Worm (Caenorhabditis elegans) whole organism, late embryonic: ENCODE data around the gene cab-1.

Experiments used
- C38D4.7 ChIP-seq: fragments of 200-800 bp; sonication (Bioruptor generic); optimal IDR thresholded peaks from 2 replicates; lab custom pipeline; 2018; ENCODE audit warnings: mild to moderate bottlenecking, missing genetic modification characterization, moderate library complexity, missing compliant biosample characterization
- K02D7.2 ChIP-seq: sonication (generic microtip); optimal IDR thresholded peaks from 2 replicates; lab custom pipeline; 2017; ENCODE audit warnings: mild to moderate bottlenecking, missing genetic modification characterization, missing compliant biosample characterization
- K09A11.1 ChIP-seq: sonication (generic microtip); optimal IDR thresholded peaks from 2 replicates; lab custom pipeline; 2017; ENCODE audit warnings: antibody characterized with exemption, mild to moderate bottlenecking, missing genetic modification characterization, missing compliant biosample characterization; ENCODE audit not compliant: insufficient read depth
- ahr-1 ChIP-seq: sonication (generic microtip); optimal IDR thresholded peaks from 2 replicates; lab custom pipeline; 2016; ENCODE audit warnings: missing genetic modification characterization, missing compliant biosample characterization
- ama-1 ChIP-seq: fragments of 150-350 bp; optimal IDR thresholded peaks from 2 replicates; lab custom pipeline; 2014
- ceh-18 ChIP-seq: sonication (generic microtip); optimal IDR thresholded peaks from 2 replicates; lab custom pipeline; 2016; ENCODE audit warnings: missing genetic modification characterization, missing compliant biosample characterization
- ceh-2 ChIP-seq: sonication (generic microtip); optimal IDR thresholded peaks from 2 replicates; lab custom pipeline; 2016; ENCODE audit warnings: missing genotype, missing genetic modification characterization, missing compliant biosample characterization
- ceh-24 ChIP-seq: sonication (generic microtip); optimal IDR thresholded peaks from 2 replicates; lab custom pipeline; 2016; ENCODE audit warnings: mild to moderate bottlenecking, missing genetic modification characterization, missing compliant biosample characterization
- ceh-45 ChIP-seq: fragments of 200-800 bp; sonication (Bioruptor generic); IDR thresholded peaks from 2 replicates; pipeline ENCODE4 v1.3.6; 2022; ENCODE audit warnings: missing genetic modification reagents, missing genetic modification characterization, missing compliant biosample characterization
- ceh-48 ChIP-seq: sonication (generic microtip); optimal IDR thresholded peaks from 2 replicates; lab custom pipeline; 2016; ENCODE audit warnings: missing genetic modification characterization, inconsistent platforms, missing compliant biosample characterization
- ceh-6 ChIP-seq: fragments of 200-800 bp; sonication (Bioruptor generic); optimal IDR thresholded peaks from 2 replicates; lab custom pipeline; 2018; ENCODE audit warnings: mild to moderate bottlenecking, missing genetic modification characterization, missing compliant biosample characterization
- ceh-9 ChIP-seq: sonication (generic microtip); optimal IDR thresholded peaks from 2 replicates; lab custom pipeline; 2016; ENCODE audit warnings: mild to moderate bottlenecking, missing genetic modification characterization, inconsistent platforms, missing compliant biosample characterization
- dmd-4 ChIP-seq: sonication (generic microtip); optimal IDR thresholded peaks from 2 replicates; lab custom pipeline; 2016; ENCODE audit warnings: borderline replicate concordance, missing genetic modification characterization, missing compliant biosample characterization
- dve-1 ChIP-seq: sonication (generic microtip); optimal IDR thresholded peaks from 2 replicates; lab custom pipeline; 2017; ENCODE audit warnings: antibody characterized with exemption, mild to moderate bottlenecking, missing genetic modification characterization, missing compliant biosample characterization
- ets-4 ChIP-seq: sonication (generic microtip); optimal IDR thresholded peaks from 2 replicates; lab custom pipeline; 2016; ENCODE audit warnings: missing genetic modification characterization, missing compliant biosample characterization
- fax-1 ChIP-seq: sonication (generic microtip); optimal IDR thresholded peaks from 2 replicates; lab custom pipeline; 2016; ENCODE audit warnings: missing genotype, missing genetic modification characterization, missing compliant biosample characterization
- fkh-10 ChIP-seq: fragments of 150-350 bp; optimal IDR thresholded peaks from 2 replicates; lab custom pipeline; 2014; ENCODE audit warnings: missing biosample characterization, missing genetic modification reagents, missing genetic modification characterization
- hlh-13 ChIP-seq: fragments of 200-800 bp; sonication (Bioruptor generic); optimal IDR thresholded peaks from 2 replicates; lab custom pipeline; 2018; ENCODE audit warnings: mild to moderate bottlenecking, missing genetic modification characterization, missing compliant biosample characterization
- hlh-30 ChIP-seq: sonication (generic microtip); optimal IDR thresholded peaks from 2 replicates; lab custom pipeline; 2017; ENCODE audit warnings: antibody characterized with exemption, missing genetic modification characterization, missing compliant biosample characterization; ENCODE audit not compliant: insufficient read depth
- hlh-6 ChIP-seq: sonication (generic microtip); optimal IDR thresholded peaks from 2 replicates; lab custom pipeline; 2016; ENCODE audit warnings: missing genotype, missing genetic modification characterization, missing compliant biosample characterization
- lin-11 ChIP-seq: fragments of 200-800 bp; sonication (Bioruptor generic); optimal IDR thresholded peaks from 2 replicates; lab custom pipeline; 2018; ENCODE audit warnings: mild to moderate bottlenecking, missing genetic modification characterization, missing compliant biosample characterization
- nfya-1 ChIP-seq: sonication (generic microtip); optimal IDR thresholded peaks from 2 replicates; lab custom pipeline; 2017; ENCODE audit warnings: missing genetic modification characterization, mild to moderate bottlenecking, missing compliant biosample characterization, antibody characterized with exemption, moderate library complexity
- nhr-232 ChIP-seq: sonication (generic microtip); optimal IDR thresholded peaks from 2 replicates; lab custom pipeline; 2016; ENCODE audit warnings: missing genetic modification characterization, missing compliant biosample characterization
- npax-4 ChIP-seq: sonication (generic microtip); optimal IDR thresholded peaks from 2 replicates; lab custom pipeline; 2016; ENCODE audit warnings: missing genetic modification characterization, missing compliant biosample characterization
- pag-3 ChIP-seq: sonication (generic microtip); optimal IDR thresholded peaks from 2 replicates; lab custom pipeline; 2016; ENCODE audit warnings: missing compliant biosample characterization, missing genetic modification characterization, borderline replicate concordance
- pha-4 ChIP-seq: fragments of 150-350 bp; optimal IDR thresholded peaks from 2 replicates; lab custom pipeline; 2018; ENCODE audit warnings: missing biosample characterization, missing genetic modification reagents, missing genetic modification characterization
- pqm-1 ChIP-seq: sonication (generic microtip); optimal IDR thresholded peaks from 2 replicates; lab custom pipeline; 2016; ENCODE audit warnings: missing genetic modification characterization, missing compliant biosample characterization
- ref-2 ChIP-seq: sonication (generic microtip); optimal IDR thresholded peaks from 2 replicates; lab custom pipeline; 2016; ENCODE audit warnings: missing genetic modification characterization, missing compliant biosample characterization
- rnt-1 ChIP-seq: sonication (generic microtip); optimal IDR thresholded peaks from 2 replicates; lab custom pipeline; 2016; ENCODE audit warnings: missing genetic modification characterization, missing compliant biosample characterization
- sdc-2 ChIP-seq: sonication (generic microtip); optimal IDR thresholded peaks from 2 replicates; lab custom pipeline; 2016; ENCODE audit warnings: missing genotype, missing genetic modification characterization, missing compliant biosample characterization
- sox-4 ChIP-seq: sonication (generic microtip); optimal IDR thresholded peaks from 2 replicates; lab custom pipeline; 2017; ENCODE audit warnings: mild to moderate bottlenecking, missing genetic modification characterization, inconsistent platforms, missing compliant biosample characterization
- syd-9 ChIP-seq: sonication (generic microtip); optimal IDR thresholded peaks from 2 replicates; lab custom pipeline; 2016; ENCODE audit warnings: mild to moderate bottlenecking, missing genetic modification characterization, moderate library complexity, missing compliant biosample characterization
- tbx-7 ChIP-seq: sonication (generic microtip); optimal IDR thresholded peaks from 2 replicates; lab custom pipeline; 2016; ENCODE audit warnings: missing genotype, missing genetic modification characterization, missing compliant biosample characterization
- unc-42 ChIP-seq: sonication (generic microtip); optimal IDR thresholded peaks from 2 replicates; lab custom pipeline; 2016; ENCODE audit warnings: missing genotype, missing genetic modification characterization, missing compliant biosample characterization
- unc-55 ChIP-seq: sonication (generic microtip); optimal IDR thresholded peaks from 2 replicates; lab custom pipeline; 2017; ENCODE audit warnings: missing biosample characterization, missing genetic modification reagents, missing genetic modification characterization
- unc-86 ChIP-seq: sonication (generic microtip); optimal IDR thresholded peaks from 2 replicates; lab custom pipeline; 2016; ENCODE audit warnings: missing genetic modification characterization, missing compliant biosample characterization
- ztf-16 ChIP-seq: sonication (generic microtip); optimal IDR thresholded peaks from 2 replicates; lab custom pipeline; 2017; ENCODE audit warnings: missing genetic modification characterization, missing compliant biosample characterization

Gene cab-1

DNA sequence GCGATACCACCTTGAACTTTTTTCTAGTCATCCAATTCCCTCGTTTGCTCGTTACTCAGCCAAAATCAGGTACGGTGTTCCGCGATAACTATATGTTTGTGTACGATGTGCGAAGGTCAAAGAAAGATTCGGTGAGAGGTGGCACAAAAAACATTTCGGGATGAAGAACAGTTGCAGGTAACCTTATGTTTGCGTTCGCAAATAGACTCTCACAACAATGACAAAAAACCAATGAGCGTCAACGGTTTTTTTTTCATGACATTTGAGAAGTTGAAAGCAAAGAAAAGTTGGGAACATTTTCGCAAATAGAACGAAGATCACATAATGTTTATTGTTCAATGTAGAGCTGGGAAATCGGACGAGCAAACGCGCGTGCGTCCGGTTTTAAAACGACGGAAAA is 50.0 kb downstream of the cab-1 start:
- no peak for TF ChIP-seq pqm-1 (tag; lab: Kevin White, UChicago)

DNA sequence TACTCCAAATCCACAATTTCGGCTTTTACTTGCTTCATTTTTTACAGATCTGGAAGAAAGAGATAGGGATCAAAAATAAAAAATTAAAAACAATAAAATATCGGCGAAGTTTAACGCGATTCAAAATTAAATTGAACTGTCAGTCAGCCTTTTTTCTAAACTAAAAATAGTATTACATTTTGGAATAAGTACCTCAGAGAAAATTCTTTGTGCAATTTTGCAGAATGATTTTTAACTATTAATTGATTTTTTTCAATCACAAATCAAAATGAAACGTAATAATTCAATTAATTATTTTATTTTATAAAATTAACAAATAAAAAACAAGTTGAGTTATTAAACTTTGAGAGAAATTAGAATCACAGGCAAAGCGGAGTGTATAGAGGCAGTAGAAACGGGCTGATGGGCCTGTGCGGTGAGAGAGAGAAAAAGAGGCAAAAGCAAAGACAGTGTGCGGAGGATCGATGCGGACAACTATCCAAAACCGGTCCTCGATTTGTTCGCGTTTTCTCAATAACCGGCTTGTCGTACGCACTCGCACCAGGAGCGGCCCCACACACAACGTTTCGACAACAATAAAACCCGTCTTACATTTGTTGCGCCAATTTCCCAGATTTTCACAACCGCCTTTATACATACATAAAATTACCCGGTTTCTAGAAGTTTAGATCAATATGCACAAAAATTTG is 52.6 kb downstream of the cab-1 start, which contains the start of gene F57G12.2:
Gene F57G12.2 (minus strand): TSS at position 51 of the 689 bp plus-strand sequence.
- TF ChIP-seq lin-11 (tag; lab: Kevin White, UChicago): no peak
- TF ChIP-seq hlh-13 (GFP tag; lab: Kevin White, UChicago): no peak
- no peak for TF ChIP-seq ceh-24 (tag; lab: Kevin White, UChicago)
- TF ChIP-seq ceh-48: no peak
- TF ChIP-seq ets-4: no peak
- no peak for TF ChIP-seq syd-9 (tag; lab: Kevin White, UChicago)
- no peak for TF ChIP-seq fax-1 (tag; lab: Kevin White, UChicago)
- no peak for TF ChIP-seq ceh-6 (GFP tag; lab: Kevin White, UChicago)
- no peak for TF ChIP-seq sdc-2 (tag; lab: Kevin White, UChicago)
- TF ChIP-seq ama-1 (lab: Kevin White, UChicago): no peak
- no peak for TF ChIP-seq pag-3
- TF ChIP-seq rnt-1: no peak
- TF ChIP-seq C38D4.7 (GFP tag; lab: Kevin White, UChicago): no peak
- no peak for TF ChIP-seq pha-4 (tag; lab: Kevin White, UChicago)
- no peak for TF ChIP-seq hlh-30 (tag; lab: Kevin White, UChicago)
- no peak for TF ChIP-seq fkh-10 (GFP tag; lab: Kevin White, UChicago)
- TF ChIP-seq unc-86 (tag; lab: Kevin White, UChicago): no peak

DNA sequence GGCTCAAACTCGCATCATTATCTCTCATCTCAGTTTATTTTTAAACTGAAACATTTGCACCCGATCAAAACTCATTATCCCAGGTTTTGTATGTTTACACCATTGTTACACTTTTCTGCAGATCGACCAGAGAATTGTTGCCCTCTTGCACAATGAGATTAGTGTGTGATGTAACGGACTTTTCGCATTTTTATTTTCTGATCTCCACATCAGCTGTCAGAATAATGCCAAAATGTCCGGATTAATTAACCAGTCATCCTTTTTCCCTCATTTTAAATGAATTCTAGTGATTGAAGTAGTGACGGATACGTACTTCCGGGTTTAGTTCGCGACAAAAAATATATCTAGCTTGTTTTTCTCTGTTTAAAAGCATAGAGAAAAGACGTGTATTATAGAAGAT is 54.1 kb downstream of the cab-1 start:
- TF ChIP-seq sox-4 (tag; lab: Kevin White, UChicago) (no peak), ceh-2 (tag; lab: Kevin White, UChicago) (no peak), fkh-10 (GFP tag; lab: Kevin White, UChicago) (no peak), unc-86 (tag; lab: Kevin White, UChicago) (no peak), hlh-6 (tag; lab: Kevin White, UChicago) (no peak), ceh-6 (GFP tag; lab: Kevin White, UChicago) (no peak), ceh-18 (peak; percentile 0), ceh-24 (tag; lab: Kevin White, UChicago) (no peak), rnt-1 (peak; percentile 4), dmd-4 (tag; lab: Kevin White, UChicago) (no peak), K02D7.2 (tag; lab: Kevin White, UChicago) (no peak), K09A11.1 (tag; lab: Kevin White, UChicago) (no peak), dve-1 (tag; lab: Kevin White, UChicago) (no peak), tbx-7 (tag; lab: Kevin White, UChicago) (no peak), nfya-1 (no peak), unc-55 (GFP tag; lab: Kevin White, UChicago) (peak; percentile 22), ztf-16 (tag; lab: Kevin White, UChicago) (no peak), unc-42 (tag; lab: Kevin White, UChicago) (no peak), nhr-232 (tag; lab: Kevin White, UChicago) (no peak), ahr-1 (tag; lab: Kevin White, UChicago) (no peak), ceh-45 (no peak), npax-4 (tag; lab: Kevin White, UChicago) (no peak), ceh-9 (tag; lab: Kevin White, UChicago) (no peak), hlh-13 (GFP tag; lab: Kevin White, UChicago) (no peak), ref-2 (no peak)
